Fruit fly (Drosophila melanogaster): ENCODE data around the gene CG33061.

DNA sequence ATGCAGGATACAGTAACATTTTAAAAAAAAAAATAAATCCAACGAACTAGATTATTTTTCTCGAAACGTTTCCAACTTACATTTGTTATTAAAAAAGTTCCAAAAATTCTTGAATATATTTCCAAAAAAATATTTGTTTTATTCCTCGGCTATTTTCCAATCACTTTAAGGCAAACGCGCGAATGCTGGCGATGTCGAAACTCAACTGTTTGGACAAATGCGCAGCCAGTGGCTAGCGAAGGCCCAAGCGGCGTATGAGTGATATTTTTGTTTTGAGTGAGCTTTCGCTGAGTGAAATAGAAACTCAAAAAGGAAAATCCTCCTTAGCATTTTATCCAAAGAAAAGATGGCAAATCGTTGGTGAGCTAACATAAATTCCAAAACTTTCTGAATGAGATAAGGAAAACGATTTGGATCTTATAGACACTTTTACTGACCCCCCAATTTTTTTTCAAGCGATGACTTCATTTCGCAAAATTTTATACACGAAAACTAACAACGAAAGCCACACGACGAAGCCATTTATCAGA, 29.7 kb downstream of the CG33061 start, which contains the start of gene ringer:
- TF ChIP-seq pdm3 (GFP tag; optimal IDR thresholded peaks at IDR 0.05) (no peak), Blimp-1 (GFP tag; optimal IDR thresholded peaks at IDR 0.05) (no peak), Hr39 (GFP tag; optimal IDR thresholded peaks at IDR 0.05) (no peak), OdsH (GFP tag; optimal IDR thresholded peaks at IDR 0.05) (no peak), Gug (GFP tag; IDR thresholded peaks at IDR 0.05) (no peak), CG8319 (GFP tag; optimal IDR thresholded peaks at IDR 0.05) (no peak), spab (GFP tag; optimal IDR thresholded peaks at IDR 0.05) (no peak), CG4318 (GFP tag; optimal IDR thresholded peaks at IDR 0.05) (no peak), net (GFP tag; optimal IDR thresholded peaks at IDR 0.05) (no peak), fd59A (GFP tag; optimal IDR thresholded peaks at IDR 0.05) (no peak), fd85E (GFP tag; optimal IDR thresholded peaks at IDR 0.05) (no peak), Sox102F (GFP tag; optimal IDR thresholded peaks at IDR 0.05) (no peak), CG11902 (GFP tag; optimal IDR thresholded peaks at IDR 0.05) (no peak)
